Worm (Caenorhabditis elegans): ENCODE data around the gene C15B12.3.

ce11 chrX:6455157-6455556 is 12.2 kb downstream of the C15B12.3 start, which contains the start of gene nas-33:
- TF ChIP-seq unc-39 (tag; optimal IDR thresholded peaks at IDR 0.05): no peak
- no peak for TF ChIP-seq zag-1 (tag; optimal IDR thresholded peaks at IDR 0.05)
- TF ChIP-seq nhr-25 (tag; optimal IDR thresholded peaks at IDR 0.05): no peak
- no peak for TF ChIP-seq nhr-76 (tag; optimal IDR thresholded peaks at IDR 0.05)
- TF ChIP-seq snpc-4 (tag; optimal IDR thresholded peaks at IDR 0.05): no peak
- no peak for TF ChIP-seq ztf-4 (tag; optimal IDR thresholded peaks at IDR 0.05)
- TF ChIP-seq fos-1 (tag; optimal IDR thresholded peaks at IDR 0.05): no peak
- TF ChIP-seq lin-15B (tag; optimal IDR thresholded peaks at IDR 0.05): no peak

Data from whole organism, L3 larva.